Fruit fly (Drosophila melanogaster) whole organism, adult: Measurements from ENCODE around the gene CG13920.

Source experiments
- CG11617 ChIP-seq: fragments of 200-800 bp; sonication (Bioruptor generic); optimal IDR thresholded peaks from 2 replicates; lab custom pipeline; 2017; ENCODE audit warnings: mild to moderate bottlenecking, missing biosample characterization, missing genetic modification reagents, missing genetic modification characterization
- CG12768 ChIP-seq: fragments of 200-800 bp; sonication (Bioruptor generic); optimal IDR thresholded peaks from 2 replicates; lab custom pipeline; 2017; ENCODE audit warnings: missing biosample characterization, missing genetic modification characterization, mild to moderate bottlenecking, moderate library complexity, missing genetic modification reagents
- CG14711 ChIP-seq: fragments of 200-800 bp; sonication (Bioruptor generic); optimal IDR thresholded peaks from 2 replicates; lab custom pipeline; 2018; ENCODE audit warnings: missing biosample characterization, mild to moderate bottlenecking, missing genetic modification characterization, moderate library complexity
- CG1620 ChIP-seq: fragments of 200-800 bp; sonication (Bioruptor generic); optimal IDR thresholded peaks from 2 replicates; lab custom pipeline; 2016; ENCODE audit warnings: missing biosample characterization, missing genetic modification characterization
- CG33017 ChIP-seq: fragments of 200-800 bp; sonication (Bioruptor generic); optimal IDR thresholded peaks from 2 replicates; lab custom pipeline; 2018; ENCODE audit warnings: missing biosample characterization, mild to moderate bottlenecking, missing genetic modification characterization, moderate library complexity
- CG5204 ChIP-seq: fragments of 200-800 bp; sonication (Bioruptor generic); optimal IDR thresholded peaks from 2 replicates; lab custom pipeline; 2016; ENCODE audit warnings: missing biosample characterization, missing genetic modification characterization
- CG7045 ChIP-seq: fragments of 200-800 bp; sonication (Bioruptor generic); optimal IDR thresholded peaks from 2 replicates; lab custom pipeline; 2017; ENCODE audit warnings: missing biosample characterization, mild to moderate bottlenecking, missing genetic modification characterization
- CG7101 ChIP-seq: fragments of 200-800 bp; sonication (Bioruptor generic); optimal IDR thresholded peaks from 2 replicates; lab custom pipeline; 2018; ENCODE audit warnings: missing biosample characterization, mild to moderate bottlenecking, missing genetic modification characterization, moderate library complexity
- Clk ChIP-seq: fragments of 200-800 bp; sonication (Bioruptor generic); optimal IDR thresholded peaks from 2 replicates; lab custom pipeline; 2017; ENCODE audit warnings: missing biosample characterization, missing genetic modification characterization
- Crg-1 ChIP-seq: fragments of 200-800 bp; sonication (Bioruptor generic); optimal IDR thresholded peaks from 2 replicates; lab custom pipeline; 2016; ENCODE audit warnings: missing biosample characterization, missing genetic modification characterization
- Hr96 ChIP-seq: fragments of 200-800 bp; sonication (Bioruptor generic); optimal IDR thresholded peaks from 2 replicates; lab custom pipeline; 2016; ENCODE audit warnings: missing biosample characterization, missing genetic modification characterization
- Mnt ChIP-seq: fragments of 200-800 bp; sonication (Bioruptor generic); optimal IDR thresholded peaks from 2 replicates; lab custom pipeline; 2016; ENCODE audit warnings: missing biosample characterization, mild to moderate bottlenecking, missing genetic modification characterization
- bab1 ChIP-seq: fragments of 200-800 bp; sonication (Bioruptor generic); optimal IDR thresholded peaks from 3 replicates; lab custom pipeline; 2019; ENCODE audit warnings: missing biosample characterization, mild to moderate bottlenecking, missing genetic modification characterization, moderate library complexity
- cic ChIP-seq: fragments of 200-800 bp; sonication (Bioruptor generic); optimal IDR thresholded peaks from 2 replicates; lab custom pipeline; 2017; ENCODE audit warnings: missing biosample characterization, mild to moderate bottlenecking, missing genetic modification characterization, moderate library complexity
- cnc ChIP-seq, 2 experiments: fragments of >200 bp; optimal IDR thresholded peaks; 2 replicates each; lab custom pipeline; 2017
- kay ChIP-seq: fragments of 200-800 bp; sonication (Bioruptor generic); peaks from one replicate; lab custom pipeline; 2016; ENCODE audit warnings: missing biosample characterization, missing genetic modification characterization, borderline replicate concordance
- ovo ChIP-seq: fragments of 200-800 bp; sonication (Bioruptor generic); optimal IDR thresholded peaks from 2 replicates; lab custom pipeline; 2016; ENCODE audit warnings: missing biosample characterization, missing genetic modification characterization
- pad ChIP-seq: fragments of 200-800 bp; sonication (Bioruptor generic); optimal IDR thresholded peaks from 3 replicates; lab custom pipeline; 2017; ENCODE audit warnings: missing biosample characterization, missing genetic modification characterization, mild to moderate bottlenecking, moderate library complexity, missing genetic modification reagents
- toe ChIP-seq: fragments of 200-800 bp; sonication (Bioruptor generic); optimal IDR thresholded peaks from 2 replicates; lab custom pipeline; 2016; ENCODE audit warnings: missing biosample characterization, missing genetic modification characterization

Gene CG13920

dm6 chr3L:1690727-1691413 lies 42.1 kb downstream of the CG13920 start:
- no peak for TF ChIP-seq CG1620 (GFP tag; lab: Kevin White, UChicago)
- TF ChIP-seq cnc (optimal IDR thresholded peaks at IDR 0.05; lab: Kevin White, UChicago), result no peak
- no peak for TF ChIP-seq toe (GFP tag; lab: Kevin White, UChicago)
- no peak for TF ChIP-seq ovo (GFP tag; lab: Kevin White, UChicago)
- no peak for TF ChIP-seq CG7101 (tag; lab: Kevin White, UChicago)
- TF ChIP-seq pad (GFP tag; lab: Kevin White, UChicago), result no peak
- TF ChIP-seq kay (GFP tag; lab: Kevin White, UChicago), result no peak
- no peak for TF ChIP-seq Crg-1 (GFP tag; lab: Kevin White, UChicago)
- TF ChIP-seq Mnt (GFP tag; lab: Kevin White, UChicago), result no peak
- TF ChIP-seq CG14711, result no peak
- TF ChIP-seq cic (GFP tag; lab: Kevin White, UChicago), result no peak
- no peak for TF ChIP-seq CG5204 (GFP tag; lab: Kevin White, UChicago)
- TF ChIP-seq CG33017 (tag; lab: Kevin White, UChicago), result no peak
- TF ChIP-seq bab1 (GFP tag; lab: Kevin White, UChicago), result no peak
- no peak for TF ChIP-seq CG7045
- TF ChIP-seq Hr96, result no peak
- TF ChIP-seq CG11617, result no peak
- TF ChIP-seq CG12768 (GFP tag; lab: Kevin White, UChicago), result no peak
- no peak for TF ChIP-seq Clk (GFP tag; lab: Kevin White, UChicago)

DNA sequence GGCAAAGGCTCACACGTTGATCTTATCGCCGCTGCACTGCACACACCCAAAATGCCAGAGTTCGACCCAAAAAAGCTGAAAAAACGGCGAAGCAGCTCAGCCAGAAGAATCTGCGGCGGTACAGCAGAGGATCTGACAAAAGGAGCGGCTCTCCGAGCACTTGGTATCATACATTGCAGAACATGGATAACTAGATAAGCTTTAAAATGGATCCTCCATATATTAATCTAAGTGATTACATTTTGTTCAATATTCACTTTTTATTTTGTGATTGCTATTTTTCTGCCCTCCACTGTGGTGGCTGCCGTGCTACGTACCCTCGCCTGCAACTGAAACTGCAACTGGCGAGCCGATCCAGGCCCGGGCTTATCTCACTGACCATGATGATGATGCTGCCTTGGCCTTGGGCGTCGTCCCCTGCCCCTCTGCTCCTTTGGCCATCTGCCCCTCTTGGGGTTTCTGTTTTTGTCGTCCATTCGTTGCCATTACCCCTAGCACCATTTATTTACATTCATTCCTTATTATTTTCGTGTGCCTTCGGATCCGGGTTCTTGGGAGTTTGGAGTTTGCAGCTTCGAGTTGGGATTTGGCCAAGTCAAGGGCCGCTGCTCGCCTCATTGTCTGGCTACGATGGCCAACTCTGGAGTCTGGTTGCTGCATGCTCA lies 43.5 kb downstream of the CG13920 start:
- TF ChIP-seq CG14711, result no peak

dm6 chr3L:1692859-1693258 lies 44.1 kb downstream of the CG13920 start:
- TF ChIP-seq kay (GFP tag; lab: Kevin White, UChicago), result no peak

DNA sequence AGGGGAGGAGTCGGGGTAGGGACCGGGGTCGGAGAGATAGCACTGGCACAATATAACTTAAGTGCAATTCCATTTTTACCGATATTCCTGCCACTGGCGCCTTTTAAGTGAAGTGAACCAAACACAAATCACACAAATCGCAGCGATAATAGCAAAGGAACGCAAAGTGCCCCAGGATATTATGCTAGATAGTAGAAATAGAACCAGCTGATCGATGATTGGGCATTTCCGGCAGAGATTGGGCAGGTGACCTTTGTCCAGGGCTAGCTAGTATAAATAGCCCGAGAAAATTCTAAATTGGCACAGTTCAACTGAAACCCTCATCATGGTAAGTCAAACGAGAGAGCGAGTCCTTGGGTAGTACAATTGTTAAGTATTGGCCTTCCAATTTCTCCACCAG lies 45.6 kb downstream of the CG13920 start, which contains the start of gene CG12011:
TSS of gene CG12011 (plus strand) at position 301 of the 400 bp plus-strand sequence.
- TF ChIP-seq Hr96, result no peak
- TF ChIP-seq CG12768 (GFP tag; lab: Kevin White, UChicago), result no peak
- TF ChIP-seq CG14711, result no peak
- no peak for TF ChIP-seq CG7101 (tag; lab: Kevin White, UChicago)
